Fruit fly (Drosophila melanogaster) S2 (cell line): ENCODE data around the gene ct.

Experiments
- CG8478 ChIP-seq: fragments of >200 bp; optimal IDR thresholded peaks from 2 replicates; lab custom pipeline; 2018
- CTCF ChIP-seq, 2 experiments: fragments of >200 bp; optimal IDR thresholded peaks; 2 replicates each; lab custom pipeline; 2018

DNA sequence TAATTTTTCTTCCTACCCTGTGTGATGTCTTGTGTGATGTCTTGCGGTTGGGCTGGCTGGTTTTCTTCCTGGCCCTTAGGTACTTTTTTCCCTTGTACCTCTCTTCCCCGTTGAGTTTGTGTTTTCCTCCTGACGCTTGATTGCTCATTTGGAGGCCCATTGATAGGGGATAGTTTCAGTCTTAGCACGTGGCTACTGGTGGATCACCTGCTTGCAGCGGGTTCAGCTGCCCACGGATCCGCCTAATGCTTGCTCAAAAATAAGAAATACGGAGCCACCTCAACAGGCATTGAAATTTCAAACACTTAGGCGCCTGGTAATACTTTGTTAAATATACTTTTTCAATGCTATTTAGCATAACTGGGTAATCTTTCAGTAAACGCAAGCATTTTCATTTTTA is 34.2 kb upstream of the ct start, which contains the start of gene CG11369:
- TF ChIP-seq CTCF (optimal IDR thresholded peaks at IDR 0.05; lab: Kevin White, UChicago): no peak
- TF ChIP-seq CG8478: no peak
